Fruit fly (Drosophila melanogaster) whole organism, adult: Measurements from ENCODE around the gene out.

ENCODE experiments used
- CG11617 ChIP-seq: fragments of 200-800 bp; sonication (Bioruptor generic); optimal IDR thresholded peaks from 2 replicates; lab custom pipeline; 2017; ENCODE audit warnings: mild to moderate bottlenecking, missing biosample characterization, missing genetic modification reagents, missing genetic modification characterization
- CG12768 ChIP-seq: fragments of 200-800 bp; sonication (Bioruptor generic); optimal IDR thresholded peaks from 2 replicates; lab custom pipeline; 2017; ENCODE audit warnings: missing biosample characterization, missing genetic modification characterization, mild to moderate bottlenecking, moderate library complexity, missing genetic modification reagents
- CG14711 ChIP-seq: fragments of 200-800 bp; sonication (Bioruptor generic); optimal IDR thresholded peaks from 2 replicates; lab custom pipeline; 2018; ENCODE audit warnings: missing biosample characterization, mild to moderate bottlenecking, missing genetic modification characterization, moderate library complexity
- CG1620 ChIP-seq: fragments of 200-800 bp; sonication (Bioruptor generic); optimal IDR thresholded peaks from 2 replicates; lab custom pipeline; 2016; ENCODE audit warnings: missing biosample characterization, missing genetic modification characterization
- CG33017 ChIP-seq: fragments of 200-800 bp; sonication (Bioruptor generic); optimal IDR thresholded peaks from 2 replicates; lab custom pipeline; 2018; ENCODE audit warnings: missing biosample characterization, mild to moderate bottlenecking, missing genetic modification characterization, moderate library complexity
- CG5204 ChIP-seq: fragments of 200-800 bp; sonication (Bioruptor generic); optimal IDR thresholded peaks from 2 replicates; lab custom pipeline; 2016; ENCODE audit warnings: missing biosample characterization, missing genetic modification characterization
- CG7045 ChIP-seq: fragments of 200-800 bp; sonication (Bioruptor generic); optimal IDR thresholded peaks from 2 replicates; lab custom pipeline; 2017; ENCODE audit warnings: missing biosample characterization, mild to moderate bottlenecking, missing genetic modification characterization
- CG7101 ChIP-seq: fragments of 200-800 bp; sonication (Bioruptor generic); optimal IDR thresholded peaks from 2 replicates; lab custom pipeline; 2018; ENCODE audit warnings: missing biosample characterization, mild to moderate bottlenecking, missing genetic modification characterization, moderate library complexity
- Clk ChIP-seq: fragments of 200-800 bp; sonication (Bioruptor generic); optimal IDR thresholded peaks from 2 replicates; lab custom pipeline; 2017; ENCODE audit warnings: missing biosample characterization, missing genetic modification characterization
- Crg-1 ChIP-seq: fragments of 200-800 bp; sonication (Bioruptor generic); optimal IDR thresholded peaks from 2 replicates; lab custom pipeline; 2016; ENCODE audit warnings: missing biosample characterization, missing genetic modification characterization
- Hr96 ChIP-seq: fragments of 200-800 bp; sonication (Bioruptor generic); optimal IDR thresholded peaks from 2 replicates; lab custom pipeline; 2016; ENCODE audit warnings: missing biosample characterization, missing genetic modification characterization
- Mnt ChIP-seq: fragments of 200-800 bp; sonication (Bioruptor generic); optimal IDR thresholded peaks from 2 replicates; lab custom pipeline; 2016; ENCODE audit warnings: missing biosample characterization, mild to moderate bottlenecking, missing genetic modification characterization
- bab1 ChIP-seq: fragments of 200-800 bp; sonication (Bioruptor generic); optimal IDR thresholded peaks from 3 replicates; lab custom pipeline; 2019; ENCODE audit warnings: missing biosample characterization, mild to moderate bottlenecking, missing genetic modification characterization, moderate library complexity
- cic ChIP-seq: fragments of 200-800 bp; sonication (Bioruptor generic); optimal IDR thresholded peaks from 2 replicates; lab custom pipeline; 2017; ENCODE audit warnings: missing biosample characterization, mild to moderate bottlenecking, missing genetic modification characterization, moderate library complexity
- cnc ChIP-seq, 2 experiments: fragments of >200 bp; optimal IDR thresholded peaks; 2 replicates each; lab custom pipeline; 2017
- kay ChIP-seq: fragments of 200-800 bp; sonication (Bioruptor generic); peaks from one replicate; lab custom pipeline; 2016; ENCODE audit warnings: missing biosample characterization, missing genetic modification characterization, borderline replicate concordance
- ovo ChIP-seq: fragments of 200-800 bp; sonication (Bioruptor generic); optimal IDR thresholded peaks from 2 replicates; lab custom pipeline; 2016; ENCODE audit warnings: missing biosample characterization, missing genetic modification characterization
- pad ChIP-seq: fragments of 200-800 bp; sonication (Bioruptor generic); optimal IDR thresholded peaks from 3 replicates; lab custom pipeline; 2017; ENCODE audit warnings: missing biosample characterization, missing genetic modification characterization, mild to moderate bottlenecking, moderate library complexity, missing genetic modification reagents
- tj ChIP-seq: fragments of 200-800 bp; sonication (Bioruptor generic); optimal IDR thresholded peaks from 3 replicates; lab custom pipeline; 2017; ENCODE audit warnings: missing biosample characterization, mild to moderate bottlenecking, missing genetic modification characterization, moderate library complexity
- toe ChIP-seq: fragments of 200-800 bp; sonication (Bioruptor generic); optimal IDR thresholded peaks from 2 replicates; lab custom pipeline; 2016; ENCODE audit warnings: missing biosample characterization, missing genetic modification characterization

out gene

dm6 chrX:19295831-19296423 is 26.0 kb downstream of the out start:
- TF ChIP-seq Hr96 = no peak
- TF ChIP-seq kay = no peak
- no peak for TF ChIP-seq pad (GFP tag; lab: Kevin White, UChicago)
- no peak for TF ChIP-seq CG5204 (GFP tag; lab: Kevin White, UChicago)
- no peak for TF ChIP-seq bab1 (GFP tag; lab: Kevin White, UChicago)
- TF ChIP-seq CG14711 (tag; lab: Kevin White, UChicago) = no peak
- TF ChIP-seq tj (GFP tag; lab: Kevin White, UChicago) = no peak
- TF ChIP-seq CG7101 (tag; lab: Kevin White, UChicago) = no peak
- TF ChIP-seq ovo (GFP tag; lab: Kevin White, UChicago) = no peak
- TF ChIP-seq Clk (GFP tag; lab: Kevin White, UChicago) = no peak
- TF ChIP-seq CG11617 (GFP tag; lab: Kevin White, UChicago) = no peak
- TF ChIP-seq Crg-1 (GFP tag; lab: Kevin White, UChicago) = no peak
- TF ChIP-seq cnc (optimal IDR thresholded peaks at IDR 0.05; lab: Kevin White, UChicago) = no peak
- TF ChIP-seq Mnt (GFP tag; lab: Kevin White, UChicago) = no peak
- no peak for TF ChIP-seq CG33017
- no peak for TF ChIP-seq CG1620 (GFP tag; lab: Kevin White, UChicago)

dm6 chrX:19294953-19295352 is 27.0 kb downstream of the out start:
- TF ChIP-seq cic (GFP tag; lab: Kevin White, UChicago) (no peak), toe (no peak), bab1 (GFP tag; lab: Kevin White, UChicago) (no peak), kay (no peak), Mnt (GFP tag; lab: Kevin White, UChicago) (no peak), CG7101 (tag; lab: Kevin White, UChicago) (no peak), CG33017 (no peak), CG7045 (GFP tag; lab: Kevin White, UChicago) (no peak)

- TF ChIP-seq Mnt (GFP tag; lab: Kevin White, UChicago) (peak; percentile 26), tj (GFP tag; lab: Kevin White, UChicago) (no peak)
These were observed 27.9 kb downstream of the out start for dm6 chrX:19294030-19294429.

- no peak for TF ChIP-seq CG12768
- no peak for TF ChIP-seq CG11617 (GFP tag; lab: Kevin White, UChicago)
- TF ChIP-seq Crg-1 (GFP tag; lab: Kevin White, UChicago) = no peak
- no peak for TF ChIP-seq tj (GFP tag; lab: Kevin White, UChicago)
- TF ChIP-seq Clk (GFP tag; lab: Kevin White, UChicago) = no peak
- no peak for TF ChIP-seq CG33017
- TF ChIP-seq CG14711 (tag; lab: Kevin White, UChicago) = no peak
- TF ChIP-seq Mnt (GFP tag; lab: Kevin White, UChicago) = no peak
- TF ChIP-seq cnc (optimal IDR thresholded peaks at IDR 0.05; lab: Kevin White, UChicago) = no peak
- no peak for TF ChIP-seq CG7045 (GFP tag; lab: Kevin White, UChicago)
These were observed 28.6 kb downstream of the out start for dm6 chrX:19293320-19293719.

dm6 chrX:19291780-19292605 is 29.9 kb downstream of the out start:
- TF ChIP-seq kay = no peak
- no peak for TF ChIP-seq CG7045 (GFP tag; lab: Kevin White, UChicago)
- no peak for TF ChIP-seq cnc (optimal IDR thresholded peaks at IDR 0.05; lab: Kevin White, UChicago)
- no peak for TF ChIP-seq CG12768
- no peak for TF ChIP-seq CG1620 (GFP tag; lab: Kevin White, UChicago)
- TF ChIP-seq Hr96 = no peak
- TF ChIP-seq CG11617 (GFP tag; lab: Kevin White, UChicago) = peak; percentile 2
- TF ChIP-seq CG33017 = no peak
- TF ChIP-seq pad (GFP tag; lab: Kevin White, UChicago) = no peak
- no peak for TF ChIP-seq CG5204 (GFP tag; lab: Kevin White, UChicago)
- peak; percentile 39 for TF ChIP-seq CG14711 (tag; lab: Kevin White, UChicago)
- TF ChIP-seq Crg-1 (GFP tag; lab: Kevin White, UChicago) = no peak
- TF ChIP-seq toe = no peak
- TF ChIP-seq bab1 (GFP tag; lab: Kevin White, UChicago) = no peak
- TF ChIP-seq CG7101 (tag; lab: Kevin White, UChicago) = no peak
- TF ChIP-seq Clk (GFP tag; lab: Kevin White, UChicago) = no peak
- no peak for TF ChIP-seq ovo (GFP tag; lab: Kevin White, UChicago)
- TF ChIP-seq Mnt (GFP tag; lab: Kevin White, UChicago) = no peak
- no peak for TF ChIP-seq cic (GFP tag; lab: Kevin White, UChicago)
- peak; percentile 24 for TF ChIP-seq tj (GFP tag; lab: Kevin White, UChicago)

dm6 chrX:19289318-19289970 is 32.5 kb downstream of the out start:
- TF ChIP-seq CG5204 (GFP tag; lab: Kevin White, UChicago) = peak; percentile 58
- TF ChIP-seq Clk (GFP tag; lab: Kevin White, UChicago) = peak; percentile 9
- TF ChIP-seq CG14711 (tag; lab: Kevin White, UChicago) = peak; percentile 69
- peak; percentile 44 for TF ChIP-seq CG33017
- no peak for TF ChIP-seq cic (GFP tag; lab: Kevin White, UChicago)
- peak; percentile 50 for TF ChIP-seq tj (GFP tag; lab: Kevin White, UChicago)
- peak; percentile 54 for TF ChIP-seq CG11617 (GFP tag; lab: Kevin White, UChicago)
- peak; percentile 32 for TF ChIP-seq Crg-1 (GFP tag; lab: Kevin White, UChicago)
- peak; percentile 39 for TF ChIP-seq Mnt (GFP tag; lab: Kevin White, UChicago)
- TF ChIP-seq CG7101 (tag; lab: Kevin White, UChicago) = peak; percentile 73
- TF ChIP-seq Hr96 = peak; percentile 66
- no peak for TF ChIP-seq cnc (optimal IDR thresholded peaks at IDR 0.05; lab: Kevin White, UChicago)
- peak; percentile 22 for TF ChIP-seq toe
- TF ChIP-seq CG7045 (GFP tag; lab: Kevin White, UChicago) = peak; percentile 60
- TF ChIP-seq CG12768 = peak; percentile 47
- peak; percentile 69 for TF ChIP-seq CG1620 (GFP tag; lab: Kevin White, UChicago)
- peak; percentile 60 for TF ChIP-seq pad (GFP tag; lab: Kevin White, UChicago)
- peak; percentile 92 for TF ChIP-seq bab1 (GFP tag; lab: Kevin White, UChicago)
- TF ChIP-seq ovo (GFP tag; lab: Kevin White, UChicago) = no peak
- TF ChIP-seq kay = peak; percentile 64
